Fruit fly (Drosophila melanogaster) whole organism, adult: ENCODE data around the gene Acat1.

ENCODE experiments used
- CG12768 ChIP-seq: fragments of 200-800 bp; sonication (Bioruptor generic); optimal IDR thresholded peaks from 2 replicates; lab custom pipeline; 2017; ENCODE audit warnings: missing biosample characterization, missing genetic modification characterization, mild to moderate bottlenecking, moderate library complexity, missing genetic modification reagents
- CG14711 ChIP-seq: fragments of 200-800 bp; sonication (Bioruptor generic); optimal IDR thresholded peaks from 2 replicates; lab custom pipeline; 2018; ENCODE audit warnings: missing biosample characterization, mild to moderate bottlenecking, missing genetic modification characterization, moderate library complexity
- CG33017 ChIP-seq: fragments of 200-800 bp; sonication (Bioruptor generic); optimal IDR thresholded peaks from 2 replicates; lab custom pipeline; 2018; ENCODE audit warnings: missing biosample characterization, mild to moderate bottlenecking, missing genetic modification characterization, moderate library complexity
- CG5204 ChIP-seq: fragments of 200-800 bp; sonication (Bioruptor generic); optimal IDR thresholded peaks from 2 replicates; lab custom pipeline; 2016; ENCODE audit warnings: missing biosample characterization, missing genetic modification characterization
- CG7045 ChIP-seq: fragments of 200-800 bp; sonication (Bioruptor generic); optimal IDR thresholded peaks from 2 replicates; lab custom pipeline; 2017; ENCODE audit warnings: missing biosample characterization, mild to moderate bottlenecking, missing genetic modification characterization
- Crg-1 ChIP-seq: fragments of 200-800 bp; sonication (Bioruptor generic); optimal IDR thresholded peaks from 2 replicates; lab custom pipeline; 2016; ENCODE audit warnings: missing biosample characterization, missing genetic modification characterization
- Hr96 ChIP-seq: fragments of 200-800 bp; sonication (Bioruptor generic); optimal IDR thresholded peaks from 2 replicates; lab custom pipeline; 2016; ENCODE audit warnings: missing biosample characterization, missing genetic modification characterization
- bab1 ChIP-seq: fragments of 200-800 bp; sonication (Bioruptor generic); optimal IDR thresholded peaks from 3 replicates; lab custom pipeline; 2019; ENCODE audit warnings: missing biosample characterization, mild to moderate bottlenecking, missing genetic modification characterization, moderate library complexity
- kay ChIP-seq: fragments of 200-800 bp; sonication (Bioruptor generic); peaks from one replicate; lab custom pipeline; 2016; ENCODE audit warnings: missing biosample characterization, missing genetic modification characterization, borderline replicate concordance
- pad ChIP-seq: fragments of 200-800 bp; sonication (Bioruptor generic); optimal IDR thresholded peaks from 3 replicates; lab custom pipeline; 2017; ENCODE audit warnings: missing biosample characterization, missing genetic modification characterization, mild to moderate bottlenecking, moderate library complexity, missing genetic modification reagents
- toe ChIP-seq: fragments of 200-800 bp; sonication (Bioruptor generic); optimal IDR thresholded peaks from 2 replicates; lab custom pipeline; 2016; ENCODE audit warnings: missing biosample characterization, missing genetic modification characterization

DNA sequence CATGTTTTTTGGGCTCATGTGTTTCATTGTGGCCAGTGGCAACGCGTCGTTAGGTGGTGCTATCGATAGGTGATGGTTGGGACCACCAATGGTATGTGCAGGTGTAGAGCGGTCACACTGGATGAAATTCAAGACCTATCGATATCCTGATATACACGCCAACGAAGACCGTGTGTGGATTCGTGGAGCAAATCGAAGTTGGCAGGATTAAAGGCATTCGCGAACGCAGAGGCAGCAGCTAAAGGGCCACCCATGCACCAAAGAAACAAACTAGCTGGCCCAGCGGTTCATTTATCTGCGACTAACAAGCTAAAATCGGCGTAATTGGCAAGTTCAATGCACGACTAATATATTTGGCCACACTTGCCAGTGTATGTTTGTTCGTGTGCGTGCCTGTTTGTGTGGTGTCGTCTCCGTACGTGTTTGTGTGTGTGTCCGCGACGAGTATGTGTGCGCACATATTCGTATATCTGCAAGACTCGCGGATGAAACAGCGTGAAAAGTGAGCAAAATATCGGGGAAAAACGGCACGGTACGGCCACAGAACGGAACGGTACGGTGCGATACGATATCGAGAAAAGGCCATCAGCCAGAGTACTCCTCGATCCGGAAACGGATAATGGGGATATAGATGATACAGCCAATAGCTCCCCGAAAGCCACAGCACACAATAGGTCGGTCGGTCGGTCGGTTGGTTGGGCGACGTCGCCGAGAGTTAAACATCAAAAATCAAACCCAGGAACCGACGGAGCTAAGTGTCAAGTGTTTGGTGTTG, 47.4 kb upstream of the Acat1 start, which contains the start of gene Ubr3:
- no peak for TF ChIP-seq CG33017 (tag; lab: Kevin White, UChicago)
- peak; percentile 8 for TF ChIP-seq bab1 (GFP tag; lab: Kevin White, UChicago)
- no peak for TF ChIP-seq CG7045 (GFP tag; lab: Kevin White, UChicago)
- TF ChIP-seq CG14711 (tag; lab: Kevin White, UChicago) = no peak
- no peak for TF ChIP-seq Hr96 (GFP tag; lab: Kevin White, UChicago)
- peak; percentile 49 for TF ChIP-seq pad
- no peak for TF ChIP-seq kay (GFP tag; lab: Kevin White, UChicago)
- TF ChIP-seq CG12768 (GFP tag; lab: Kevin White, UChicago) = no peak
- TF ChIP-seq CG5204 = no peak
- TF ChIP-seq toe (GFP tag; lab: Kevin White, UChicago) = no peak
- TF ChIP-seq Crg-1 = peak; percentile 25
